5 worm cellular contexts compared by ENCODE assay signal in the genomic region with DNA sequence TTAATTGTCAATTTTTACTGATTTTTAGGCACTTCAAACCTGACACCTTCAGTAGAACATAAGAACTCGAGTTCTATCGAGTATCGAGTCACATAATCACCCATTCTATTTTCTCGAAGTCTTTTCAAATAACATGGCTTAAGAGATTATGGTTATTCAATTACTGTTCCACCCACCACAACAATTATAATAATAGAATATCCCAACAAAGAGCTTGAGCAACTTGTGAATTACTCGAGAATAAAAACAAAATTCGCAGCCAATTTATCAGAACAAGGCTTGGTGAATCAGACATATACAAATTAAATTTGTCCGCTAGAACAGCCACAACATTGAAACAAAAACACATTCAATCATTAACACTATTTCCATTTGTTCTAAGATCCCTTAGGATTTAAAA.
TF ChIP-seq lines count a peak whose summit lies in the region.

No protein-coding gene starts in this region.

TF ChIP-seq in whole organism, L1 larva, 84 proteins besides CTCF, POLR2A, EP300 and RAD21:
- TF ChIP-seq lin-14 (GFP tag; optimal IDR thresholded peaks at IDR 0.05; lab: Kevin White, UChicago) (peak; percentile 29), C04F5.9 (tag; optimal IDR thresholded peaks at IDR 0.05; lab: Kevin White, UChicago) (no peak)

TF ChIP-seq in whole organism, L3 larva, 47 proteins besides CTCF, POLR2A, EP300 and RAD21:
- TF ChIP-seq nhr-67 (tag; optimal IDR thresholded peaks at IDR 0.05; lab: Kevin White, UChicago) (no peak), mdl-1 (tag; optimal IDR thresholded peaks at IDR 0.05; lab: Kevin White, UChicago) (no peak), fkh-10 (GFP tag; optimal IDR thresholded peaks at IDR 0.05; lab: Kevin White, UChicago) (peak; percentile 33)

TF ChIP-seq in whole organism, L4 larva, 104 proteins besides CTCF, POLR2A, EP300 and RAD21:
- no peak for TF ChIP-seq mxl-2 (GFP tag; conservative IDR thresholded peaks at IDR 0.05; lab: Robert Waterston, UW)
- peak; percentile 39 for TF ChIP-seq fkh-10 (GFP tag; optimal IDR thresholded peaks at IDR 0.05; lab: Kevin White, UChicago)
- no peak for TF ChIP-seq fos-1 (tag; optimal IDR thresholded peaks at IDR 0.05; lab: Kevin White, UChicago)
- no peak for TF ChIP-seq daf-19 (GFP tag; conservative IDR thresholded peaks at IDR 0.05; lab: Robert Waterston, UW)
- peak; percentile 13 for TF ChIP-seq ces-1 (GFP tag; optimal IDR thresholded peaks at IDR 0.05; lab: Kevin White, UChicago)
- TF ChIP-seq unc-39 (tag; optimal IDR thresholded peaks at IDR 0.05; lab: Kevin White, UChicago), result no peak
- TF ChIP-seq snpc-1.2 (GFP tag; IDR thresholded peaks at IDR 0.05; lab: Robert Waterston, UW), result no peak
- no peak for TF ChIP-seq gei-8 (GFP tag; optimal IDR thresholded peaks at IDR 0.05; lab: Kevin White, UChicago)
- no peak for TF ChIP-seq lin-29 (GFP tag; IDR thresholded peaks at IDR 0.05; lab: Robert Waterston, UW)

TF ChIP-seq in whole organism, late embryonic, 69 proteins besides CTCF, POLR2A, EP300 and RAD21:
- peak; percentile 86 for TF ChIP-seq unc-42 (tag; optimal IDR thresholded peaks at IDR 0.05; lab: Kevin White, UChicago)
- no peak for TF ChIP-seq C38D4.7 (GFP tag; optimal IDR thresholded peaks at IDR 0.05; lab: Kevin White, UChicago)

TF ChIP-seq in whole organism, mixed stage, embryonic, 35 proteins besides CTCF, POLR2A, EP300 and RAD21:
- TF ChIP-seq ces-1 (GFP tag; optimal IDR thresholded peaks at IDR 0.05; lab: Kevin White, UChicago) (peak; percentile 96), cnd-1 (tag; optimal IDR thresholded peaks at IDR 0.05; lab: Kevin White, UChicago) (no peak)
